Fruit fly (Drosophila melanogaster) Kc167 (cell line): ENCODE measurements around the gene sd.

Experiments
- Sin3A ChIP-seq: fragments of >200 bp; optimal IDR thresholded peaks from 2 replicates; lab custom pipeline; 2018; ENCODE audit warnings: missing external identifiers
- h ChIP-seq: fragments of >200 bp; optimal IDR thresholded peaks from 3 replicates; lab custom pipeline; 2018; ENCODE audit warnings: missing external identifiers
- psq ChIP-seq: fragments of >200 bp; optimal IDR thresholded peaks from 2 replicates; lab custom pipeline; 2017; ENCODE audit warnings: missing external identifiers

DNA sequence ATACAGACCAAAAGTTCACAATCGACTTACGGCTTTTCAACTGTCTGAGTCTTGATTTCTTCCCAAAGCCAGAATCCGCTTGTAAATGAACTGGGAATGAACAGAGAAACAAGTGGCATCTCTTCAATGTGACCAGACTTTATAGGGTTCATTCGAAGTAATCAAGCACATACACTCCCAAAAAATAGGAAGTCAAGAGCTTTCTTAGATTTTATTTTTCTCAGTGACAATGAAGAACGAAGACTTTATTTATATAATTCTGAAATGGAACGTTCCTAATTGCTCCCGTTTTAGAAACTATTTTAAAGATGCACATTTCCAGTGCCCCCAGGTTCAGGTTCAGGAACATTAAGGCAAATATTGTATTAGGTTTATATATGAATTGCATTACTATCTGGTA lies 3.7 kb downstream of the sd start:
- TF ChIP-seq psq (lab: Kevin White, UChicago) (no peak), Sin3A (no peak), h (lab: Kevin White, UChicago) (no peak)
